Worm (Caenorhabditis elegans) whole organism, young adult: ENCODE measurements around the gene Y75D11A.6.

ENCODE experiments used
- T26A5.8 ChIP-seq: sonication (generic microtip); optimal IDR thresholded peaks from 2 replicates; lab custom pipeline; 2016; ENCODE audit warnings: missing genetic modification characterization, missing compliant biosample characterization
- atf-7 ChIP-seq: sonication (generic microtip); optimal IDR thresholded peaks from 2 replicates; lab custom pipeline; 2017; ENCODE audit warnings: mild to moderate bottlenecking, missing genetic modification characterization, missing compliant biosample characterization
- attf-5 ChIP-seq: fragments of 200-800 bp; sonication (Bioruptor generic); optimal IDR thresholded peaks from 2 replicates; lab custom pipeline; 2018; ENCODE audit warnings: mild to moderate bottlenecking, missing genetic modification characterization, missing compliant biosample characterization
- bed-2 ChIP-seq: fragments of 200-800 bp; sonication (Bioruptor generic); IDR thresholded peaks from 2 replicates; pipeline ENCODE4 v1.3.6; 2022; ENCODE audit warnings: missing genetic modification reagents, missing genetic modification characterization, missing compliant biosample characterization
- lin-35 ChIP-seq, 3 experiments: fragments of 150-350 bp in 2 of 3; sonication (generic microtip) in 1 of 3; optimal IDR thresholded peaks; 2 replicates each; lab custom pipeline; 2014 to 2018; ENCODE audit warnings: missing biosample characterization in 3 of 3, missing genetic modification characterization in 3 of 3, missing genetic modification reagents in 3 of 3
- mes-4 ChIP-seq: sonication (generic microtip); optimal IDR thresholded peaks from 2 replicates; lab custom pipeline; 2016; ENCODE audit warnings: missing genotype, missing genetic modification characterization, missing compliant biosample characterization
- nfya-1 ChIP-seq: sonication (generic microtip); optimal IDR thresholded peaks from 2 replicates; lab custom pipeline; 2017; ENCODE audit warnings: antibody characterized with exemption, missing compliant biosample characterization, missing genetic modification characterization, borderline replicate concordance; ENCODE audit not compliant: insufficient read depth
- nfyb-1 ChIP-seq: fragments of 200-800 bp; sonication (Bioruptor generic); IDR thresholded peaks from 2 replicates; pipeline ENCODE4 v1.3.6; 2022; ENCODE audit warnings: missing genetic modification reagents, missing genetic modification characterization, missing compliant biosample characterization
- nhr-120 ChIP-seq: fragments of 200-800 bp; sonication (Bioruptor generic); IDR thresholded peaks from 2 replicates; pipeline ENCODE4 v1.3.6; 2022; ENCODE audit warnings: missing genetic modification characterization, missing compliant biosample characterization
- nhr-179 ChIP-seq: sonication (generic microtip); optimal IDR thresholded peaks from 2 replicates; lab custom pipeline; 2016; ENCODE audit warnings: mild to moderate bottlenecking, missing genetic modification characterization, missing compliant biosample characterization
- pha-4 ChIP-seq: fragments of 150-350 bp; sonication (generic microtip); optimal IDR thresholded peaks from 2 replicates; lab custom pipeline; 2014; ENCODE audit warnings: missing biosample characterization, missing genetic modification reagents, missing genetic modification characterization

DNA sequence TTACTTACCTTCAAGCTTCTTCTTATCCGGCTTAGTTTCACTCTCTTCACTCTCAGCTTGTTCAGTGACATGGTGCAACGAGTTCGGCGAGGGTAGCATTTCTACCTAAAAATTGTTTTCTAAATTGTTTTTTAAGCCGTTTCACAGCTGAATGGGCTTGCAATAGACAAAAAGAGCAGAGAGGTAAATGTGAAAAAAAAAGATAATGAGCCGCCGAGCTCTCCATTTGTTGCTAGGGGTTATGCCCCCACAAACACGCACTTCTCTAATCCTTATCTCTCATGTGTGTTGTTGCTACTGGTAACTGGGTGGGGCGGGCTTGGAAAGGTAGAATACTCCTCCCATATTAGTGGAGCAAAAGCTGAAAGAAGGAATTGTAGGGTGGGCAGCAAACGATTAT, 44.5 kb downstream of the Y75D11A.6 start, which contains the start of gene C36C9.5:
- TF ChIP-seq T26A5.8 (tag; lab: Kevin White, UChicago), result no peak
- TF ChIP-seq attf-5 (GFP tag; lab: Kevin White, UChicago), result no peak
- no peak for TF ChIP-seq nfyb-1
- TF ChIP-seq bed-2 (GFP tag; lab: Robert Waterston, UW), result no peak
- no peak for TF ChIP-seq mes-4 (tag; lab: Kevin White, UChicago)
- no peak for TF ChIP-seq pha-4 (tag; lab: Kevin White, UChicago)
- no peak for TF ChIP-seq nhr-120 (GFP tag; lab: Robert Waterston, UW)
- TF ChIP-seq atf-7 (tag; lab: Kevin White, UChicago), result no peak
- TF ChIP-seq lin-35 (GFP tag; optimal IDR thresholded peaks at IDR 0.05; lab: Kevin White, UChicago), result no peak
- TF ChIP-seq nfya-1 (tag; lab: Kevin White, UChicago), result no peak
- TF ChIP-seq nhr-179 (tag; lab: Kevin White, UChicago), result no peak
